Worm (Caenorhabditis elegans): ENCODE data around the gene F25E5.9.

ce11 chrV:7437985-7438384, 266 bp upstream of the F25E5.9 start, which contains the start of gene F25E5.16:
- TF ChIP-seq unc-3 (GFP tag; conservative IDR thresholded peaks at IDR 0.05) (no peak), unc-3 (tag; optimal IDR thresholded peaks at IDR 0.05) (no peak), rnt-1 (tag; optimal IDR thresholded peaks at IDR 0.05) (no peak), hlh-13 (GFP tag; optimal IDR thresholded peaks at IDR 0.05) (no peak), tbx-2 (tag; optimal IDR thresholded peaks at IDR 0.05) (no peak), pha-2 (tag; optimal IDR thresholded peaks at IDR 0.05) (no peak), hlh-15 (tag; optimal IDR thresholded peaks at IDR 0.05) (no peak), fkh-10 (GFP tag; optimal IDR thresholded peaks at IDR 0.05) (no peak), gmeb-2 (tag; optimal IDR thresholded peaks at IDR 0.05) (no peak), pha-4 (tag; optimal IDR thresholded peaks at IDR 0.05) (no peak), sdc-2 (tag; optimal IDR thresholded peaks at IDR 0.05) (no peak), nhr-11 (tag; optimal IDR thresholded peaks at IDR 0.05) (no peak)

Measured in whole organism, late embryonic.